Worm (Caenorhabditis elegans): Measurements from ENCODE around the gene C31E10.11.

- TF ChIP-seq ceh-13 (GFP tag; optimal IDR thresholded peaks at IDR 0.05) (no peak), tra-4 (tag; optimal IDR thresholded peaks at IDR 0.05) (no peak), B0310.2 (tag; optimal IDR thresholded peaks at IDR 0.05) (no peak), ama-1 (optimal IDR thresholded peaks at IDR 0.05) (no peak), tbx-37 (GFP tag; conservative IDR thresholded peaks at IDR 0.05) (no peak), pes-1 (GFP tag; IDR thresholded peaks at IDR 0.05) (no peak), ets-7 (tag; optimal IDR thresholded peaks at IDR 0.05) (no peak), aly-1 (tag; optimal IDR thresholded peaks at IDR 0.05) (no peak)
Measured at ce11 chrX:14024400-14024953, 33.9 kb upstream of the C31E10.11 start.

All from whole organism, early embryonic.